Fruit fly (Drosophila melanogaster) whole organism, embryonic: Measurements from ENCODE around the gene RpL34b.

Experiments
- Atf6 ChIP-seq: fragments of 200-800 bp; sonication (Bioruptor generic); IDR thresholded peaks from 2 replicates; pipeline ENCODE4 v1.3.6; 2022; ENCODE audit warnings: missing biosample characterization, missing genetic modification characterization
- Bgb ChIP-seq: fragments of 200-800 bp; sonication (Bioruptor generic); IDR thresholded peaks from 2 replicates; pipeline ENCODE4 v1.3.6; 2022; ENCODE audit warnings: missing biosample characterization, missing genetic modification characterization; ENCODE audit not compliant: partially characterized antibody
- CG11398 ChIP-seq: fragments of 200-800 bp; sonication (Bioruptor generic); optimal IDR thresholded peaks from 2 replicates; lab custom pipeline; 2016; ENCODE audit warnings: missing biosample characterization, missing genetic modification characterization
- CG12942 ChIP-seq: fragments of 200-800 bp; sonication (Bioruptor generic); optimal IDR thresholded peaks from 3 replicates; lab custom pipeline; 2016; ENCODE audit warnings: missing biosample characterization, missing genetic modification characterization
- CG13123 ChIP-seq: fragments of 200-800 bp; sonication (Bioruptor generic); optimal IDR thresholded peaks from 2 replicates; lab custom pipeline; 2016; ENCODE audit warnings: missing biosample characterization, missing genetic modification characterization
- CG14860 ChIP-seq: fragments of 200-800 bp; sonication (Bioruptor generic); IDR thresholded peaks from 3 replicates; pipeline ENCODE4 v1.3.6; 2022; ENCODE audit warnings: missing biosample characterization, missing genetic modification characterization; ENCODE audit not compliant: partially characterized antibody
- CG1529 ChIP-seq: fragments of 200-800 bp; sonication (Bioruptor generic); optimal IDR thresholded peaks from 3 replicates; lab custom pipeline; 2018; ENCODE audit warnings: missing biosample characterization, missing genetic modification characterization
- CG17186 ChIP-seq: fragments of 200-800 bp; sonication (Bioruptor generic); optimal IDR thresholded peaks from 3 replicates; lab custom pipeline; 2017; ENCODE audit warnings: missing biosample characterization, missing genetic modification reagents, missing genetic modification characterization
- CG32767 ChIP-seq: fragments of 200-800 bp; sonication (Bioruptor generic); IDR thresholded peaks from 2 replicates; pipeline ENCODE4 v1.3.6; 2022; ENCODE audit warnings: missing biosample characterization, missing genetic modification characterization
- CG34422 ChIP-seq: fragments of 200-800 bp; sonication (Bioruptor generic); IDR thresholded peaks from 3 replicates; pipeline ENCODE4 v1.3.6; 2022; ENCODE audit warnings: missing biosample characterization, missing genetic modification characterization
- CG3726 ChIP-seq: fragments of 200-800 bp; sonication (Bioruptor generic); IDR thresholded peaks from 3 replicates; pipeline ENCODE4, ENCODE4 v1.3.6; 2022; ENCODE audit warnings: missing biosample characterization, missing genetic modification characterization
- CG6175 ChIP-seq: fragments of 200-800 bp; sonication (Bioruptor generic); IDR thresholded peaks from 3 replicates; pipeline ENCODE4 v1.3.6; 2022; ENCODE audit warnings: missing biosample characterization, missing genetic modification characterization
- CG6765 ChIP-seq: fragments of 200-800 bp; sonication (Bioruptor generic); optimal IDR thresholded peaks from 3 replicates; lab custom pipeline; 2017; ENCODE audit warnings: missing biosample characterization, mild to moderate bottlenecking, missing genetic modification characterization
- CG7372 ChIP-seq: fragments of 200-800 bp; sonication (Bioruptor generic); IDR thresholded peaks from 2 replicates; pipeline ENCODE4 v1.3.6; 2022; ENCODE audit warnings: missing biosample characterization, missing genetic modification characterization
- CG8281 ChIP-seq: fragments of 200-800 bp; sonication (Bioruptor generic); optimal IDR thresholded peaks from 2 replicates; lab custom pipeline; 2018; ENCODE audit warnings: missing biosample characterization, mild to moderate bottlenecking, missing genetic modification characterization, moderate library complexity
- CG9876 ChIP-seq: fragments of 200-800 bp; sonication (Bioruptor generic); optimal IDR thresholded peaks from 2 replicates; lab custom pipeline; 2016; ENCODE audit warnings: missing biosample characterization, missing genetic modification characterization
- Dip3 ChIP-seq: fragments of 200-800 bp; sonication (Bioruptor generic); optimal IDR thresholded peaks from 3 replicates; lab custom pipeline; 2016; ENCODE audit warnings: missing biosample characterization, missing genetic modification characterization
- Gsc ChIP-seq: fragments of 200-800 bp; sonication (Bioruptor generic); IDR thresholded peaks from 2 replicates; pipeline ENCODE4 v1.3.6; 2022; ENCODE audit warnings: missing biosample characterization, missing genetic modification characterization
- Hand ChIP-seq: fragments of 200-800 bp; sonication (Bioruptor generic); optimal IDR thresholded peaks from 2 replicates; lab custom pipeline; 2017; ENCODE audit warnings: mild to moderate bottlenecking, missing biosample characterization, missing genetic modification reagents, missing genetic modification characterization
- Hmx ChIP-seq: fragments of 200-800 bp; sonication (Bioruptor generic); optimal IDR thresholded peaks from 2 replicates; lab custom pipeline; 2016; ENCODE audit warnings: missing biosample characterization, missing genetic modification characterization
- MBD-R2 ChIP-seq: fragments of 200-800 bp; sonication (Bioruptor generic); IDR thresholded peaks from 2 replicates; pipeline ENCODE4 v1.3.6; 2022; ENCODE audit warnings: missing biosample characterization, missing genetic modification characterization
- Mes4 ChIP-seq: fragments of 200-800 bp; sonication (Bioruptor generic); optimal IDR thresholded peaks from 2 replicates; lab custom pipeline; 2016; ENCODE audit warnings: missing biosample characterization, missing genetic modification characterization
- Mrtf ChIP-seq: fragments of 200-800 bp; sonication (Bioruptor generic); IDR thresholded peaks from 3 replicates; pipeline ENCODE4 v1.3.6; 2022; ENCODE audit warnings: missing biosample characterization, missing genetic modification characterization
- Ravus ChIP-seq: fragments of 200-800 bp; sonication (Bioruptor generic); IDR thresholded peaks from 2 replicates; pipeline ENCODE4 v1.3.6; 2022; ENCODE audit warnings: missing biosample characterization, missing genetic modification characterization
- Scr ChIP-seq: fragments of 200-800 bp; sonication (Bioruptor generic); IDR thresholded peaks from 2 replicates; pipeline ENCODE4 v1.3.6; 2022; ENCODE audit warnings: missing biosample characterization, missing genetic modification characterization; ENCODE audit not compliant: partially characterized antibody
- Ssrp ChIP-seq: fragments of 200-800 bp; sonication (Bioruptor generic); optimal IDR thresholded peaks from 2 replicates; lab custom pipeline; 2018; ENCODE audit warnings: missing biosample characterization, mild to moderate bottlenecking, missing genetic modification characterization, moderate library complexity
- Vsx1 ChIP-seq: fragments of 200-800 bp; sonication (Bioruptor generic); optimal IDR thresholded peaks from 2 replicates; lab custom pipeline; 2017; ENCODE audit warnings: missing biosample characterization, mild to moderate bottlenecking, missing genetic modification characterization, missing genetic modification reagents
- al ChIP-seq: fragments of 200-800 bp; sonication (Bioruptor generic); IDR thresholded peaks from 2 replicates; pipeline ENCODE4 v1.3.6; 2022; ENCODE audit warnings: missing biosample characterization, missing genetic modification characterization
- ash1 ChIP-seq: fragments of 200-800 bp; sonication (Bioruptor generic); optimal IDR thresholded peaks from 2 replicates; lab custom pipeline; 2018; ENCODE audit warnings: missing biosample characterization, mild to moderate bottlenecking, missing genetic modification characterization
- chn ChIP-seq: fragments of 200-800 bp; sonication (Bioruptor generic); optimal IDR thresholded peaks from 2 replicates; lab custom pipeline; 2016; ENCODE audit warnings: missing biosample characterization, missing genetic modification characterization
- da ChIP-seq: fragments of 200-800 bp; sonication (Bioruptor generic); optimal IDR thresholded peaks from 2 replicates; lab custom pipeline; 2016; ENCODE audit warnings: missing biosample characterization, missing genetic modification characterization
- disco-r ChIP-seq: fragments of 200-800 bp; sonication (Bioruptor generic); optimal IDR thresholded peaks from 2 replicates; lab custom pipeline; 2016; ENCODE audit warnings: missing biosample characterization, missing genetic modification characterization
- esg ChIP-seq: fragments of 200-800 bp; sonication (Bioruptor generic); conservative IDR thresholded peaks from 2 replicates; pipeline ENCODE4 v1.3.6; 2022; ENCODE audit warnings: missing biosample characterization, missing genetic modification characterization
- gfzf ChIP-seq: fragments of 200-800 bp; sonication (Bioruptor generic); optimal IDR thresholded peaks from 2 replicates; lab custom pipeline; 2016; ENCODE audit warnings: missing biosample characterization, mild to moderate bottlenecking, missing genetic modification characterization, moderate library complexity
- grn ChIP-seq: fragments of 200-800 bp; sonication (Bioruptor generic); optimal IDR thresholded peaks from 3 replicates; lab custom pipeline; 2017; ENCODE audit warnings: missing biosample characterization, missing genetic modification characterization
- gro ChIP-seq: fragments of 200-800 bp; sonication (Bioruptor generic); optimal IDR thresholded peaks from 2 replicates; lab custom pipeline; 2016; ENCODE audit warnings: missing biosample characterization, missing genetic modification characterization
- gsb ChIP-seq: fragments of 200-800 bp; sonication (Bioruptor generic); IDR thresholded peaks from 2 replicates; pipeline ENCODE4 v1.3.6; 2022; ENCODE audit warnings: missing biosample characterization, missing genetic modification characterization
- lab ChIP-seq: fragments of 200-800 bp; sonication (Bioruptor generic); optimal IDR thresholded peaks from 3 replicates; lab custom pipeline; 2017; ENCODE audit warnings: missing biosample characterization, missing genetic modification characterization, mild to moderate bottlenecking, moderate library complexity, missing genetic modification reagents
- mirr ChIP-seq: fragments of 200-800 bp; sonication (Bioruptor generic); optimal IDR thresholded peaks from 3 replicates; lab custom pipeline; 2018; ENCODE audit warnings: missing biosample characterization, mild to moderate bottlenecking, missing genetic modification characterization
- onecut ChIP-seq: fragments of 200-800 bp; sonication (Bioruptor generic); IDR thresholded peaks from 2 replicates; pipeline ENCODE4 v1.3.6; 2022; ENCODE audit warnings: missing biosample characterization, missing genetic modification characterization
- phol ChIP-seq: fragments of 200-800 bp; sonication (Bioruptor generic); optimal IDR thresholded peaks from 3 replicates; lab custom pipeline; 2018; ENCODE audit warnings: missing biosample characterization, mild to moderate bottlenecking, missing genetic modification characterization, moderate library complexity
- ro ChIP-seq: fragments of 200-800 bp; sonication (Bioruptor generic); IDR thresholded peaks from 2 replicates; pipeline ENCODE4 v1.3.6; 2022; ENCODE audit warnings: missing biosample characterization, missing genetic modification characterization
- sens-2 ChIP-seq: fragments of 200-800 bp; sonication (Bioruptor generic); IDR thresholded peaks from 2 replicates; pipeline ENCODE4 v1.3.6; 2022; ENCODE audit warnings: missing biosample characterization, missing genetic modification characterization
- sisA ChIP-seq: fragments of 200-800 bp; sonication (Bioruptor generic); IDR thresholded peaks from 2 replicates; pipeline ENCODE4 v1.3.6; 2022; ENCODE audit warnings: missing biosample characterization, missing genetic modification characterization
- sr ChIP-seq: fragments of 200-800 bp; sonication (Bioruptor generic); IDR thresholded peaks from 3 replicates; pipeline ENCODE4 v1.3.6; 2022; ENCODE audit warnings: missing biosample characterization, missing genetic modification characterization
- tll ChIP-seq, 2 experiments: fragments of 200-800 bp in 1 of 2; fragments of >200 bp in 1 of 2; sonication (Bioruptor generic) in 1 of 2; optimal IDR thresholded peaks; 2 replicates each; lab custom pipeline; 2017 to 2019; ENCODE audit warnings: missing biosample characterization in 2 of 2, missing genetic modification characterization in 2 of 2, mild to moderate bottlenecking in 1 of 2, moderate library complexity in 1 of 2
- trem ChIP-seq: fragments of 200-800 bp; optimal IDR thresholded peaks from 3 replicates; lab custom pipeline; 2019; ENCODE audit warnings: missing biosample characterization, mild to moderate bottlenecking, missing genetic modification characterization, moderate library complexity
- trh ChIP-seq: fragments of 200-800 bp; sonication (Bioruptor generic); optimal IDR thresholded peaks from 2 replicates; lab custom pipeline; 2016; ENCODE audit warnings: missing biosample characterization, missing genetic modification characterization
- tup ChIP-seq: fragments of 200-800 bp; sonication (Bioruptor generic); optimal IDR thresholded peaks from 2 replicates; lab custom pipeline; 2016; ENCODE audit warnings: missing biosample characterization, mild to moderate bottlenecking, missing genetic modification characterization, moderate library complexity

The RpL34b gene

dm6 chr3R:9434543-9435407, 33.7 kb upstream of the RpL34b start (continued):
- peak; percentile 80 for TF ChIP-seq chn (GFP tag; lab: Kevin White, UChicago)
- TF ChIP-seq CG32767 (GFP tag; lab: Robert Waterston, UW) = peak; percentile 85; the same call in 1 of the 2 replicates
- TF ChIP-seq MBD-R2 (GFP tag; lab: Robert Waterston, UW) = peak; percentile 54; the same call in 1 of the 2 replicates
- TF ChIP-seq disco-r (GFP tag; lab: Kevin White, UChicago) = peak; percentile 56
- TF ChIP-seq CG6765 = peak; percentile 88
- TF ChIP-seq trem = peak; percentile 69
- TF ChIP-seq Scr (GFP tag; lab: Robert Waterston, UW) = no peak
- TF ChIP-seq mirr (GFP tag; lab: Kevin White, UChicago) = peak; percentile 84
- TF ChIP-seq CG3726 (GFP tag; lab: Robert Waterston, UW) = 0 out of 3 replicates have a peak, but pooled peaks have one; percentile 71
- peak; percentile 83 for TF ChIP-seq esg (GFP tag; lab: Robert Waterston, UW)
- peak; percentile 88 for TF ChIP-seq Vsx1 (GFP tag; lab: Kevin White, UChicago)
- TF ChIP-seq Ravus (GFP tag; lab: Robert Waterston, UW) = peak; percentile 33
- peak; percentile 50 for TF ChIP-seq sisA (GFP tag; lab: Robert Waterston, UW)
- peak; percentile 8 for TF ChIP-seq da (GFP tag; lab: Kevin White, UChicago)
- TF ChIP-seq gro (GFP tag; lab: Kevin White, UChicago) = peak; percentile 87
- no peak for TF ChIP-seq CG14860 (GFP tag; lab: Robert Waterston, UW)
- no peak for TF ChIP-seq ash1
- peak; percentile 72 for TF ChIP-seq trh (GFP tag; lab: Kevin White, UChicago)
- no peak; the same call in 1 of the 2 replicates for TF ChIP-seq Gsc (GFP tag; lab: Robert Waterston, UW)
- peak; percentile 89 for TF ChIP-seq al (GFP tag; lab: Robert Waterston, UW)
- TF ChIP-seq Mes4 (GFP tag; lab: Kevin White, UChicago) = peak; percentile 40
- peak; percentile 19 for TF ChIP-seq CG9876
- TF ChIP-seq CG17186 (GFP tag; lab: Kevin White, UChicago) = no peak
- peak; percentile 69 for TF ChIP-seq CG8281
- TF ChIP-seq Dip3 (GFP tag; lab: Kevin White, UChicago) = peak; percentile 69
- peak; percentile 70 for TF ChIP-seq CG6175 (GFP tag; lab: Robert Waterston, UW)
- TF ChIP-seq Ssrp (tag; lab: Kevin White, UChicago) = peak; percentile 83
- peak; percentile 63 for TF ChIP-seq Hmx
- TF ChIP-seq Hand (GFP tag; lab: Kevin White, UChicago) = peak; percentile 69
- TF ChIP-seq onecut (GFP tag; lab: Robert Waterston, UW) = peak; percentile 53
- no peak for TF ChIP-seq gfzf (GFP tag; lab: Kevin White, UChicago)
- peak; percentile 61 for TF ChIP-seq CG1529 (GFP tag; lab: Kevin White, UChicago)
- TF ChIP-seq gsb (GFP tag; lab: Robert Waterston, UW) = peak; percentile 76
- peak; percentile 57 for TF ChIP-seq CG12942
- TF ChIP-seq sr (GFP tag; lab: Robert Waterston, UW) = 0 out of 3 replicates have a peak, but pooled peaks have one; percentile 32
- TF ChIP-seq phol (tag; lab: Kevin White, UChicago) = peak; percentile 88
- peak; percentile 88; the same call in 2 of the 3 replicates for TF ChIP-seq Mrtf (GFP tag; lab: Robert Waterston, UW)
- 0 out of 2 replicates have a peak, but pooled peaks have one; percentile 26 for TF ChIP-seq ro
- TF ChIP-seq grn = peak; percentile 35
- TF ChIP-seq CG34422 (GFP tag; lab: Robert Waterston, UW) = peak; percentile 89
- peak; percentile 89 for TF ChIP-seq lab (GFP tag; lab: Kevin White, UChicago)
- peak; percentile 54; the same call in 1 of the 2 replicates for TF ChIP-seq CG7372 (GFP tag; lab: Robert Waterston, UW)
- TF ChIP-seq tll (GFP tag; optimal IDR thresholded peaks at IDR 0.05; lab: Kevin White, UChicago) = no peak
- no peak for TF ChIP-seq Bgb (GFP tag; lab: Robert Waterston, UW)
- peak; percentile 60 for TF ChIP-seq tup (GFP tag; lab: Kevin White, UChicago)
- peak; percentile 75 for TF ChIP-seq sens-2 (GFP tag; lab: Robert Waterston, UW)
- TF ChIP-seq Atf6 (GFP tag; lab: Robert Waterston, UW) = peak; percentile 91
- TF ChIP-seq CG13123 (GFP tag; lab: Kevin White, UChicago) = peak; percentile 53
- peak; percentile 10 for TF ChIP-seq CG11398
